Worm (Caenorhabditis elegans) whole organism, L1 larva: Measurements from ENCODE around the gene ndnf-1.

Source experiments
- fkh-10 ChIP-seq: sonication (generic microtip); optimal IDR thresholded peaks from 2 replicates; lab custom pipeline; 2017; ENCODE audit warnings: missing biosample characterization, missing genetic modification reagents, missing genetic modification characterization
- nhr-237 ChIP-seq: fragments of 150-350 bp; optimal IDR thresholded peaks from 2 replicates; lab custom pipeline; 2014; ENCODE audit warnings: missing biosample characterization, missing genetic modification characterization
- nhr-28 ChIP-seq: fragments of 150-350 bp; optimal IDR thresholded peaks from 2 replicates; lab custom pipeline; 2014; ENCODE audit warnings: missing biosample characterization, missing genetic modification characterization
- nhr-76 ChIP-seq: sonication (generic microtip); optimal IDR thresholded peaks from 2 replicates; lab custom pipeline; 2017; ENCODE audit warnings: missing biosample characterization, missing genetic modification characterization
- sox-4 ChIP-seq: sonication (generic microtip); optimal IDR thresholded peaks from 2 replicates; lab custom pipeline; 2016; ENCODE audit warnings: missing genetic modification characterization, missing compliant biosample characterization
- unc-62 ChIP-seq: fragments of 150-350 bp; optimal IDR thresholded peaks from 2 replicates; lab custom pipeline; 2014; ENCODE audit warnings: missing biosample characterization, missing genetic modification reagents, missing genetic modification characterization

- TF ChIP-seq fkh-10 (GFP tag; lab: Kevin White, UChicago) (no peak), unc-62 (no peak), nhr-237 (tag; lab: Kevin White, UChicago) (no peak), nhr-28 (tag; lab: Kevin White, UChicago) (no peak), nhr-76 (tag; lab: Kevin White, UChicago) (no peak), sox-4 (no peak)
These were observed 25.9 kb downstream of the ndnf-1 start for ce11 chrIV:3002807-3003206.
